Worm (Caenorhabditis elegans): ENCODE results near the gene C06A6.4.

DNA sequence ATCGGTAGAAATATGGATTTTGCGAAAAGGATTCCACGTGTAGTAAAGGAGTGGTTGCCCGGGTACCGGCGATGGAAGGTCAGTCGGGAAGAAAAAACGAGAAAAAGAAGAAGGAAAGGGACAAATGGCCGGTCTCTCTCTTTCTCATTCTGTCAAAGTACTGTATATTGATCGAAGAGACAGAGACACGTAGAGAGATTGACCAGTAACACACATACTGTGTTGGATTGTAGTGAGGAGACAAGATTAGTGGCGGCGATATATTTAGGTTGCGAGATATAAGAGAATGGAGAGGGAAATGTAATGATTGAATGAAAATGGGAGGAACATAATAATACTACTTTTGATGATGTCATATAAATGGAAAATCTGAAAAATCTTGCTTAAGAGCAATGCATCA, 6.9 kb upstream of the C06A6.4 start:
- TF ChIP-seq mab-9 (GFP tag; IDR thresholded peaks at IDR 0.05): no peak
- no peak for TF ChIP-seq jun-1 (tag; optimal IDR thresholded peaks at IDR 0.05)
- no peak for TF ChIP-seq nhr-76 (tag; optimal IDR thresholded peaks at IDR 0.05)
- TF ChIP-seq ceh-82 (tag; optimal IDR thresholded peaks at IDR 0.05): no peak
- peak in 1 of 2 experiments; percentile 27 for TF ChIP-seq lin-35 (GFP tag; optimal IDR thresholded peaks at IDR 0.05)
- peak; percentile 92 for TF ChIP-seq blmp-1 (tag; optimal IDR thresholded peaks at IDR 0.05)

Measured in whole organism, L1 larva.